Comparison of ENCODE assay signal across 1 fruit fly cellular context in the genomic region with DNA sequence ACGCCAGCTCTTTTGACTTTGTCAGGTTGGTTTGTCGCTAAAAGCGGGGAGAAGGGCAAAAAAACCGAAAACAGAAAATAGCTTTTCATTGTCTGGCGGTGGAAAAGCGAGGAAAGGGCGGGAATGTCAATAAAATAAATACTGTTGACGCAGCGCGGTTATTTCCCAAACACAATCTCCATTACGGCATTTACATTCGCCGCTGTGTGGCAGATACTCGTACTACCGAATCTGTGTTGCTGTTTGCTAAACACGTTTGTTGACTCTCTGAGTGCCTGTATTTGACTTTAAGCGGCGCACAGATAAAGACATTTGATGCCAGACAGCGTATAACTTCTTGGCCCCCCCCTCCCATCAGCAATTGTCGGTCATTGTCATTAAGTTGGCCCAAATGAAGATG.
TF ChIP-seq lines count a peak whose summit lies in the region.

No protein-coding gene starts in this region.

TF ChIP-seq in whole organism, embryonic, 481 proteins besides CTCF, POLR2A, EP300 and RAD21 (continued from another document and continues in another):
- TF ChIP-seq Hand (GFP tag; optimal IDR thresholded peaks at IDR 0.05; lab: Kevin White, UChicago) (no peak), en (GFP tag; optimal IDR thresholded peaks at IDR 0.05; lab: Kevin White, UChicago) (peak; percentile 23), aop (GFP tag; IDR thresholded peaks at IDR 0.05; lab: Robert Waterston, UW) (no peak), CG13624 (GFP tag; optimal IDR thresholded peaks at IDR 0.05; lab: Kevin White, UChicago) (no peak), abd-A (tag; optimal IDR thresholded peaks at IDR 0.05; lab: Kevin White, UChicago) (peak; percentile 71), Ravus (GFP tag; IDR thresholded peaks at IDR 0.05; lab: Robert Waterston, UW) (no peak; the same call in 1 of the 2 replicates), CG34422 (GFP tag; IDR thresholded peaks at IDR 0.05; lab: Robert Waterston, UW) (0 out of 3 replicates have a peak, but pooled peaks have one; percentile 0), CG17385 (GFP tag; optimal IDR thresholded peaks at IDR 0.05; lab: Kevin White, UChicago) (peak; percentile 63), CG3847 (GFP tag; IDR thresholded peaks at IDR 0.05; lab: Robert Waterston, UW) (peak; percentile 46; the same call in 1 of the 2 replicates), CG9437 (GFP tag; optimal IDR thresholded peaks at IDR 0.05; lab: Kevin White, UChicago) (no peak), z (GFP tag; IDR thresholded peaks at IDR 0.05; lab: Robert Waterston, UW) (no peak), BEAF-32 (GFP tag; optimal IDR thresholded peaks at IDR 0.05; lab: Kevin White, UChicago) (no peak), nmo (GFP tag; optimal IDR thresholded peaks at IDR 0.05; lab: Kevin White, UChicago) (peak; percentile 56), tup (GFP tag; optimal IDR thresholded peaks at IDR 0.05; lab: Kevin White, UChicago) (peak; percentile 26), CG3065 (GFP tag; optimal IDR thresholded peaks at IDR 0.05; lab: Kevin White, UChicago) (peak; percentile 47), BtbVII (GFP tag; optimal IDR thresholded peaks at IDR 0.05; lab: Kevin White, UChicago) (peak; percentile 57), dm (GFP tag; optimal IDR thresholded peaks at IDR 0.05; lab: Kevin White, UChicago) (no peak), CG12942 (GFP tag; optimal IDR thresholded peaks at IDR 0.05; lab: Kevin White, UChicago) (peak; percentile 71), Pdp1 (GFP tag; optimal IDR thresholded peaks at IDR 0.05; lab: Kevin White, UChicago) (peak in 1 of 2 experiments; percentile 33), CG8290 (GFP tag; optimal IDR thresholded peaks at IDR 0.05; lab: Kevin White, UChicago) (no peak), CG8290 (tag; optimal IDR thresholded peaks at IDR 0.05; lab: Kevin White, UChicago) (peak in 1 of 2 experiments; percentile 85), CG11247 (GFP tag; IDR thresholded peaks at IDR 0.05; lab: Robert Waterston, UW) (peak; percentile 38; the same call in 1 of the 2 replicates), usp (GFP tag; optimal IDR thresholded peaks at IDR 0.05; lab: Kevin White, UChicago) (no peak), CG18011 (GFP tag; optimal IDR thresholded peaks at IDR 0.05; lab: Kevin White, UChicago) (peak; percentile 10), insv (GFP tag; optimal IDR thresholded peaks at IDR 0.05; lab: Kevin White, UChicago) (no peak), CG14860 (GFP tag; IDR thresholded peaks at IDR 0.05; lab: Robert Waterston, UW; ENCODE audit: partially characterized antibody) (no peak), Bteb2 (GFP tag; optimal IDR thresholded peaks at IDR 0.05; lab: Kevin White, UChicago) (no peak), caup (GFP tag; optimal IDR thresholded peaks at IDR 0.05; lab: Kevin White, UChicago; ENCODE audit: severe bottlenecking) (peak; percentile 68), CG2712 (tag; optimal IDR thresholded peaks at IDR 0.05; lab: Kevin White, UChicago) (no peak), CG6765 (GFP tag; optimal IDR thresholded peaks at IDR 0.05; lab: Kevin White, UChicago) (peak; percentile 69), croc (GFP tag; conservative IDR thresholded peaks at IDR 0.05; lab: Robert Waterston, UW) (peak; percentile 31; the same call in 2 of the 3 replicates), CG2875 (GFP tag; optimal IDR thresholded peaks at IDR 0.05; lab: Kevin White, UChicago) (peak; percentile 85), CG18262 (tag; optimal IDR thresholded peaks at IDR 0.05; lab: Kevin White, UChicago) (no peak), CG4360 (GFP tag; IDR thresholded peaks at IDR 0.05; lab: Robert Waterston, UW) (peak; percentile 24; the same call in 1 of the 2 replicates), Hr39 (optimal IDR thresholded peaks at IDR 0.05; lab: Kevin White, UChicago) (no peak), CG14050 (GFP tag; IDR thresholded peaks at IDR 0.05; lab: Robert Waterston, UW) (no peak), tna (GFP tag; IDR thresholded peaks at IDR 0.05; lab: Robert Waterston, UW; ENCODE audit: partially characterized antibody) (no peak), chm (GFP tag; IDR thresholded peaks at IDR 0.05; lab: Robert Waterston, UW) (no peak), PHDP (tag; optimal IDR thresholded peaks at IDR 0.05; lab: Kevin White, UChicago) (peak; percentile 92), run (tag; optimal IDR thresholded peaks at IDR 0.05; lab: Kevin White, UChicago) (peak; percentile 56), CG6254 (GFP tag; optimal IDR thresholded peaks at IDR 0.05; lab: Kevin White, UChicago) (peak; percentile 61), ERR (GFP tag; optimal IDR thresholded peaks at IDR 0.05; lab: Kevin White, UChicago) (no peak), sc (optimal IDR thresholded peaks at IDR 0.05; lab: Kevin White, UChicago) (no peak), sc (GFP tag; optimal IDR thresholded peaks at IDR 0.05; lab: Kevin White, UChicago) (peak; percentile 76), toy (GFP tag; IDR thresholded peaks at IDR 0.05; lab: Robert Waterston, UW) (no peak), grau (tag; optimal IDR thresholded peaks at IDR 0.05; lab: Kevin White, UChicago) (peak; percentile 45), grn (GFP tag; optimal IDR thresholded peaks at IDR 0.05; lab: Kevin White, UChicago) (peak; percentile 25), cg (GFP tag; optimal IDR thresholded peaks at IDR 0.05; lab: Kevin White, UChicago) (no peak), CG7357 (GFP tag; IDR thresholded peaks at IDR 0.05; lab: Robert Waterston, UW) (no peak), Fer1 (GFP tag; optimal IDR thresholded peaks at IDR 0.05; lab: Kevin White, UChicago) (peak; percentile 53), CG8924 (tag; optimal IDR thresholded peaks at IDR 0.05; lab: Kevin White, UChicago) (no peak), CG9727 (GFP tag; optimal IDR thresholded peaks at IDR 0.05; lab: Kevin White, UChicago) (peak; percentile 45), CG4328 (GFP tag; optimal IDR thresholded peaks at IDR 0.05; lab: Kevin White, UChicago) (peak; percentile 62), prd (optimal IDR thresholded peaks at IDR 0.05; lab: Kevin White, UChicago) (no peak), prd (GFP tag; IDR thresholded peaks at IDR 0.05; lab: Robert Waterston, UW) (peak; percentile 40; the same call in 1 of the 3 replicates), dmrt99B (tag; optimal IDR thresholded peaks at IDR 0.05; lab: Kevin White, UChicago) (peak; percentile 62), CG6683 (GFP tag; optimal IDR thresholded peaks at IDR 0.05; lab: Kevin White, UChicago) (no peak), gt (GFP tag; IDR thresholded peaks at IDR 0.05; lab: Robert Waterston, UW) (no peak; the same call in 1 of the 2 replicates), Atf6 (GFP tag; IDR thresholded peaks at IDR 0.05; lab: Robert Waterston, UW) (no peak), CG18476 (GFP tag; optimal IDR thresholded peaks at IDR 0.05; lab: Kevin White, UChicago) (no peak), Camta (GFP tag; optimal IDR thresholded peaks at IDR 0.05; lab: Kevin White, UChicago) (peak; percentile 61), gcm2 (GFP tag; optimal IDR thresholded peaks at IDR 0.05; lab: Kevin White, UChicago) (no peak), CG7786 (GFP tag; optimal IDR thresholded peaks at IDR 0.05; lab: Kevin White, UChicago) (no peak), pum (GFP tag; optimal IDR thresholded peaks at IDR 0.05; lab: Kevin White, UChicago) (peak; percentile 26), CG15011 (GFP tag; optimal IDR thresholded peaks at IDR 0.05; lab: Kevin White, UChicago) (peak; percentile 66), ab (GFP tag; optimal IDR thresholded peaks at IDR 0.05; lab: Kevin White, UChicago) (no peak), hkb (optimal IDR thresholded peaks at IDR 0.05; lab: Kevin White, UChicago) (no peak), hkb (GFP tag; IDR thresholded peaks at IDR 0.05; lab: Robert Waterston, UW) (no peak; the same call in 1 of the 2 replicates), dan (GFP tag; IDR thresholded peaks at IDR 0.05; lab: Robert Waterston, UW) (no peak), Deaf1 (tag; optimal IDR thresholded peaks at IDR 0.05; lab: Kevin White, UChicago) (no peak), Drgx (GFP tag; IDR thresholded peaks at IDR 0.05; lab: Robert Waterston, UW) (no peak), CG12104 (GFP tag; optimal IDR thresholded peaks at IDR 0.05; lab: Kevin White, UChicago) (peak; percentile 74), CG17912 (GFP tag; optimal IDR thresholded peaks at IDR 0.05; lab: Kevin White, UChicago) (peak; percentile 74), CG10366 (GFP tag; IDR thresholded peaks at IDR 0.05; lab: Robert Waterston, UW) (peak; percentile 38), mam (GFP tag; optimal IDR thresholded peaks at IDR 0.05; lab: Kevin White, UChicago) (peak; percentile 12), CG6791 (GFP tag; IDR thresholded peaks at IDR 0.05; lab: Robert Waterston, UW; ENCODE audit: partially characterized antibody) (no peak), zfh1 (GFP tag; IDR thresholded peaks at IDR 0.05; lab: Robert Waterston, UW) (peak; percentile 68; the same call in 2 of the 3 replicates), Nf-YB (GFP tag; optimal IDR thresholded peaks at IDR 0.05; lab: Kevin White, UChicago) (peak; percentile 17), D19A (tag; optimal IDR thresholded peaks at IDR 0.05; lab: Kevin White, UChicago) (no peak), mld (GFP tag; IDR thresholded peaks at IDR 0.05; lab: Robert Waterston, UW; ENCODE audit: partially characterized antibody) (no peak), CG10959 (GFP tag; IDR thresholded peaks at IDR 0.05; lab: Robert Waterston, UW) (peak; percentile 40; the same call in 1 of the 2 replicates), ato (GFP tag; IDR thresholded peaks at IDR 0.05; lab: Robert Waterston, UW; ENCODE audit: partially characterized antibody) (no peak), ATbp (GFP tag; optimal IDR thresholded peaks at IDR 0.05; lab: Kevin White, UChicago) (peak; percentile 94), Ets65A (GFP tag; lab: Kevin White, UChicago) (peak; percentile 26), Antp (GFP tag; optimal IDR thresholded peaks at IDR 0.05; lab: Kevin White, UChicago) (peak; percentile 58), Rx (GFP tag; IDR thresholded peaks at IDR 0.05; lab: Robert Waterston, UW) (no peak), da (GFP tag; optimal IDR thresholded peaks at IDR 0.05; lab: Kevin White, UChicago) (no peak), CG1792 (GFP tag; optimal IDR thresholded peaks at IDR 0.05; lab: Kevin White, UChicago) (peak; percentile 78), chif (GFP tag; optimal IDR thresholded peaks at IDR 0.05; lab: Kevin White, UChicago) (peak; percentile 38 to 76), pnt (GFP tag; optimal IDR thresholded peaks at IDR 0.05; lab: Kevin White, UChicago) (peak; percentile 30), CG42726 (GFP tag; IDR thresholded peaks at IDR 0.05; lab: Robert Waterston, UW; ENCODE audit: partially characterized antibody) (no peak), CG12744 (GFP tag; optimal IDR thresholded peaks at IDR 0.05; lab: Kevin White, UChicago) (no peak), btn (GFP tag; optimal IDR thresholded peaks at IDR 0.05; lab: Kevin White, UChicago) (peak; percentile 44), rib (GFP tag; IDR thresholded peaks at IDR 0.05; lab: Robert Waterston, UW) (0 out of 2 replicates have a peak, but pooled peaks have one; percentile 46), CG4617 (GFP tag; optimal IDR thresholded peaks at IDR 0.05; lab: Kevin White, UChicago; ENCODE audit: borderline replicate concordance) (peak; percentile 8), Hsf (GFP tag; optimal IDR thresholded peaks at IDR 0.05; lab: Kevin White, UChicago) (peak; percentile 59), CG16863 (GFP tag; optimal IDR thresholded peaks at IDR 0.05; lab: Kevin White, UChicago) (peak; percentile 28), tx (GFP tag; optimal IDR thresholded peaks at IDR 0.05; lab: Kevin White, UChicago) (peak; percentile 35), odd (GFP tag; optimal IDR thresholded peaks at IDR 0.05; lab: Kevin White, UChicago) (peak; percentile 80), gce (GFP tag; IDR thresholded peaks at IDR 0.05; lab: Robert Waterston, UW) (peak; percentile 68; the same call in 1 of the 3 replicates), CG4820 (GFP tag; optimal IDR thresholded peaks at IDR 0.05; lab: Kevin White, UChicago) (peak; percentile 49), CG15514 (GFP tag; optimal IDR thresholded peaks at IDR 0.05; lab: Kevin White, UChicago) (peak; percentile 45), NfI (GFP tag; optimal IDR thresholded peaks at IDR 0.05; lab: Kevin White, UChicago) (peak; percentile 48), h (optimal IDR thresholded peaks at IDR 0.05; lab: Kevin White, UChicago) (no peak), CG7928 (GFP tag; optimal IDR thresholded peaks at IDR 0.05; lab: Kevin White, UChicago) (peak; percentile 12), Fer2 (tag; optimal IDR thresholded peaks at IDR 0.05; lab: Kevin White, UChicago) (peak; percentile 43), bcd (GFP tag; optimal IDR thresholded peaks at IDR 0.05; lab: Kevin White, UChicago) (peak; percentile 52), CG1602 (GFP tag; optimal IDR thresholded peaks at IDR 0.05; lab: Kevin White, UChicago) (peak; percentile 30), HLH3B (GFP tag; IDR thresholded peaks at IDR 0.05; lab: Robert Waterston, UW) (peak; percentile 71; the same call in 1 of the 2 replicates), luna (GFP tag; optimal IDR thresholded peaks at IDR 0.05; lab: Kevin White, UChicago) (no peak), CG11723 (GFP tag; optimal IDR thresholded peaks at IDR 0.05; lab: Kevin White, UChicago) (peak; percentile 67), ara (GFP tag; IDR thresholded peaks at IDR 0.05; lab: Robert Waterston, UW) (peak; percentile 72), CG4707 (GFP tag; optimal IDR thresholded peaks at IDR 0.05; lab: Kevin White, UChicago) (peak; percentile 61), crol (GFP tag; IDR thresholded peaks at IDR 0.05; lab: Robert Waterston, UW) (0 out of 2 replicates have a peak, but pooled peaks have one; percentile 22), Hey (tag; optimal IDR thresholded peaks at IDR 0.05; lab: Kevin White, UChicago) (peak; percentile 48), sqz (GFP tag; optimal IDR thresholded peaks at IDR 0.05; lab: Kevin White, UChicago) (peak; percentile 57), CG4854 (GFP tag; optimal IDR thresholded peaks at IDR 0.05; lab: Kevin White, UChicago) (peak; percentile 58), CG1529 (GFP tag; optimal IDR thresholded peaks at IDR 0.05; lab: Kevin White, UChicago) (peak; percentile 84), salm (tag; optimal IDR thresholded peaks at IDR 0.05; lab: Kevin White, UChicago) (no peak), CG34376 (GFP tag; optimal IDR thresholded peaks at IDR 0.05; lab: Kevin White, UChicago) (no peak), vfl (GFP tag; optimal IDR thresholded peaks at IDR 0.05; lab: Kevin White, UChicago) (no peak), kah (GFP tag; optimal IDR thresholded peaks at IDR 0.05; lab: Kevin White, UChicago) (peak; percentile 25), CG10147 (GFP tag; optimal IDR thresholded peaks at IDR 0.05; lab: Kevin White, UChicago) (no peak), CG11085 (GFP tag; IDR thresholded peaks at IDR 0.05; lab: Robert Waterston, UW) (0 out of 2 replicates have a peak, but pooled peaks have one; percentile 16), E2f2 (GFP tag; IDR thresholded peaks at IDR 0.05; lab: Robert Waterston, UW) (0 out of 2 replicates have a peak, but pooled peaks have one; percentile 24)
